Fruit fly (Drosophila melanogaster) whole organism, prepupa: ENCODE results near the gene Pex12.

Experiments
- Blimp-1 ChIP-seq: fragments of 200-800 bp; sonication (Bioruptor generic); optimal IDR thresholded peaks from 3 replicates; lab custom pipeline; 2017; ENCODE audit warnings: missing biosample characterization, missing genetic modification characterization, mild to moderate bottlenecking, moderate library complexity, missing genetic modification reagents
- CG4318 ChIP-seq: fragments of 200-800 bp; sonication (Bioruptor generic); optimal IDR thresholded peaks from 3 replicates; lab custom pipeline; 2017; ENCODE audit warnings: missing biosample characterization, mild to moderate bottlenecking, missing genetic modification characterization

- TF ChIP-seq Blimp-1 (GFP tag; lab: Kevin White, UChicago) = no peak
- TF ChIP-seq CG4318 (GFP tag; lab: Kevin White, UChicago) = no peak
These were observed at the start of gene Pex12, which contains the start of gene Saf6 for dm6 chr2L:815785-816389.
